Worm (Caenorhabditis elegans): ENCODE data around the gene hrg-4.
A peak's percentile ranks its signal among the peaks of the same experiment; 100 is the strongest.

Gene hrg-4

ce11 chrIV:11036222-11036621, 5.4 kb upstream of the hrg-4 start, which contains the start of gene fkb-1:
fkb-1 (plus strand) TSS chrIV:11036582.
- no peak for TF ChIP-seq him-1 (tag; optimal IDR thresholded peaks at IDR 0.05)
- TF ChIP-seq dao-5 (tag; optimal IDR thresholded peaks at IDR 0.05), result no peak
- TF ChIP-seq W03F9.2 (tag; optimal IDR thresholded peaks at IDR 0.05), result peak; percentile 71

DNA sequence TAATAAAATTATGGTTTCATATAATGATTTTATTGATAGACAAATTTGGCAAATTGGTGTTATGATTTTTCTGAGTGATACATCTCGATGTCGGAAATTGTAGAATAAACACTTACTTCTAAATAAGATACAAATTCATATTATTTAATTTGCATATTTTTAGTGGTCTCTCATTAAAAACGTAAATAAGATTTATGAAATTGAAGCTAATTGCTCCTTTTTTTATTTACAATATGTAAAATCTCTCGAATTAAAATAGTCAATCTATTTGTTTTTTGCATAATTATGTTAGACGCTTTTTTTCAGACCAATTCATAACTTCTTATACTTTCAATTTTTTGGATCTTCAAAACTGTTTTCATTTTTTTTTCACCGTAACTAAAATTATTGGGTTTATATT, 1.5 kb upstream of the hrg-4 start, which contains the start of gene hrg-6:
TSS of gene hrg-6 (plus strand) at position 301 of the 400 bp plus-strand sequence.
- TF ChIP-seq him-1 (tag; optimal IDR thresholded peaks at IDR 0.05) (no peak), dao-5 (tag; optimal IDR thresholded peaks at IDR 0.05) (no peak), W03F9.2 (tag; optimal IDR thresholded peaks at IDR 0.05) (no peak)

DNA sequence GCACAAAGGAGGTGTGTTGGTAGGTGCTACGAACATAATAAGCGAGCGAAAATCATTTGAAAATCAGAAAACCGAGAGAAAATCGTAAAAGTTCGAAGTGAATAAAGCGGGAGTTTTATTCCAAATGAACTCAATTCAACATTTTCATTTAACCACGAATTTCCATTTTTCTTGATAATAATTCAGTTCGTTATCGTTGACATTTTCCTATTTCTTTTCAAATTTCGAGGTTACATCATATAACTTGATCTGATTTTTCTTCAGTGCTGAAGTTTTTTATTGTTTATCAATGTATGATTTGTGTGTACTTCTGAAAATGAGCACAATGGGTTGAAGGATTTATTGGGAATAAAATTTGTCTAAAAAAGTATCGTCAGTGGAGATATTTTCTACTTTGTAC, 847 bp upstream of the hrg-4 start:
- TF ChIP-seq dao-5 (tag; optimal IDR thresholded peaks at IDR 0.05), result no peak
- TF ChIP-seq him-1 (tag; optimal IDR thresholded peaks at IDR 0.05), result no peak
- TF ChIP-seq W03F9.2 (tag; optimal IDR thresholded peaks at IDR 0.05), result no peak

ce11 chrIV:11030117-11030516, 676 bp downstream of the hrg-4 start:
- no peak for TF ChIP-seq him-1 (tag; optimal IDR thresholded peaks at IDR 0.05)
- TF ChIP-seq dao-5 (tag; optimal IDR thresholded peaks at IDR 0.05), result no peak
- no peak for TF ChIP-seq W03F9.2 (tag; optimal IDR thresholded peaks at IDR 0.05)

- no peak for TF ChIP-seq him-1 (tag; optimal IDR thresholded peaks at IDR 0.05)
- no peak for TF ChIP-seq W03F9.2 (tag; optimal IDR thresholded peaks at IDR 0.05)
- TF ChIP-seq dao-5 (tag; optimal IDR thresholded peaks at IDR 0.05), result no peak
Observed at ce11 chrIV:11029412-11029811, 1.4 kb downstream of the hrg-4 start, which contains the start of gene hrg-5. hrg-5 (minus strand) TSS chrIV:11029428.

DNA sequence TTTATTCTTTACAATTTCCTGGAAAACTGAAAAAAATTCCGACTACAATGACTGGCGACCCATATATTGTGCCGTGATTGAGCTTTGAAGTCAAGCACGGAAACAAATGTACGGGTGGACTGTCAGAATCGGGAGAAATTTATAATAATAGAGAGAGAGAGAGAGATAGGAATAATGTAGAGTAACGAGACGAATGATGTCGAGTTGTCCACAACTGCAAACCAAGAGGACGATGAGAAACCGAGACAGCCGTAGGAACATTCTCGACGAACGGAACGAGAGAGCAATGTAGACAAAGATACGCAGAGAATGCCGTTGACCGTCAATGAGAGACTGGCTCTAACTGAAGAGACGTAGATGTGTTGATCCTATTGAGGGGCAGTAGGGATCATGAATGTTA, 3.2 kb downstream of the hrg-4 start:
- TF ChIP-seq W03F9.2 (tag; optimal IDR thresholded peaks at IDR 0.05) (peak; percentile 68), dao-5 (tag; optimal IDR thresholded peaks at IDR 0.05) (peak; percentile 5), him-1 (tag; optimal IDR thresholded peaks at IDR 0.05) (peak; percentile 14)

DNA sequence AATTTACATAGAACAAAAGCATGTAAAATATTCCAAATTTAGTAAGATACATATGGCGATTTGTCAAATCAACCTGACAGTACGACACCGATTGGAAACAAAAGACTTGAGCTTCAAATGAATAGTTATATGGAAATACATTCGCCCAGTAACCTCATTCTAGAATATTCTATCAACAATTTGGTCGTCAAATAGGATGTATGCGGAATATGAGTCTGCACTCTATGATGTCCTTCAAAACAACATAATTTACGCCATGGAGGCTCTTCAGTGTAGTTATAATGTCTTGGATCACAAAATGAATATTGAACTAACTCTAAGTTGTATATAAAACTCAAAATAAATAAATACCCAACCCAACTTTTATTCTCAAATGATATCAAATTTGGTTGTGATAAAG, 4.1 kb downstream of the hrg-4 start:
- no peak for TF ChIP-seq W03F9.2 (tag; optimal IDR thresholded peaks at IDR 0.05)
- TF ChIP-seq him-1 (tag; optimal IDR thresholded peaks at IDR 0.05), result no peak
- no peak for TF ChIP-seq dao-5 (tag; optimal IDR thresholded peaks at IDR 0.05)

- TF ChIP-seq W03F9.2 (tag; optimal IDR thresholded peaks at IDR 0.05) (no peak), dao-5 (tag; optimal IDR thresholded peaks at IDR 0.05) (no peak), him-1 (tag; optimal IDR thresholded peaks at IDR 0.05) (no peak)
Observed at ce11 chrIV:11025941-11026340, 4.9 kb downstream of the hrg-4 start.

DNA sequence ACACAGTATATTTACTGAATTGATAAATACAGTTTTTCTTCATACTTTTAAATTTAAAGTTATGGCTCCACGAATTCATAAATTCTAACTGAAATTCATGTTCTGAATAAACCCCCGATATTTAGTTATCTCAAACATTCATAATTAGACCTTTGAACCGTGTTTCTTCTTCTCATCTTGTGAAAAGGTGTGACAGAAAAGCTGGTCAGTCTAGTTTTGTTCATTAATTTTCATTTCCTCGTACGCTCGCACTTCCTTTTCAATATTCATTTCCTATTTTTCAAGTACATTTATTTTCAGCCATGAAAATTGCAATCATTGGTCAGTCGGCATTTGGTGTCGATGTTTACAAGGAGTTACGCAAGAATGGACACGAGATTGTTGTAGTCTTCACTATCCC, 8.5 kb downstream of the hrg-4 start, which contains the start of gene alh-3:
TSS of gene alh-3 (plus strand) at position 301 of the 400 bp plus-strand sequence.
- TF ChIP-seq him-1 (tag; optimal IDR thresholded peaks at IDR 0.05), result no peak
- no peak for TF ChIP-seq dao-5 (tag; optimal IDR thresholded peaks at IDR 0.05)
- TF ChIP-seq W03F9.2 (tag; optimal IDR thresholded peaks at IDR 0.05), result no peak

ce11 chrIV:11021512-11022268, 9.1 kb downstream of the hrg-4 start, which contains the start of gene mogs-1:
mogs-1 (minus strand) TSS chrIV:11021928.
- TF ChIP-seq W03F9.2 (tag; optimal IDR thresholded peaks at IDR 0.05) (no peak), dao-5 (tag; optimal IDR thresholded peaks at IDR 0.05) (no peak), him-1 (tag; optimal IDR thresholded peaks at IDR 0.05) (no peak)

DNA sequence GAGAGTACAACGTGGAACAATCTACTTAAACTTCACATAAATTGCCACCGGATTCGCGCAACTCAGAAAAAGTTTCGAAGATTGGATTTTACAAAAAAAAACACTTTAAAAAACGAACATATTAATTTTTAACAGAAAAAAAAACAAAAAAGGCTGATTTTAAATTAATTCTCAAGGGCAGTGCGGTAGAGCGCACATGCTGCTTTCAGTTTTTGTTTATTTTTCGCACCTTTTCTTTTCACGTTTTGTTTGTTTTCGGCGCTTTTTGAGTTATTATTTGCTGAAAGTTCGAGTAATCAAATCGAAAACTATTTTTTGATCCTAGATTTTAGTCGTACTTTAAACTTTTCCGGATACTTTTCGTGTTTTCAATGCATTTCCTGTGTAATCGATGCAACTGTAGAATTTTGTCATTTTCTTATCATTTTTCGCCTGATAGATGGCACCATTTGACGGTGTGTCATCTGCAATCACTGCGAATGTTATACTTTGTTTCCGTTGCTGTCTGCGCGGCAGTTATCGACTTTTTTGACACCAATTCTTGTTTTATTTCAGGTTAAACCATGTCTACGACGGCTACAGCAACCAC, 10.7 kb downstream of the hrg-4 start, which contains the start of gene F13H10.8:
TSS of gene F13H10.8 (plus strand) at position 556 of the 589 bp plus-strand sequence.
- TF ChIP-seq W03F9.2 (tag; optimal IDR thresholded peaks at IDR 0.05) (peak; percentile 61), him-1 (tag; optimal IDR thresholded peaks at IDR 0.05) (no peak)

ce11 chrIV:11015881-11016280, 14.9 kb downstream of the hrg-4 start, which contains the start of gene F13H10.3:
F13H10.3 (minus strand) TSS chrIV:11015953.
- TF ChIP-seq dao-5 (tag; optimal IDR thresholded peaks at IDR 0.05) (no peak), him-1 (tag; optimal IDR thresholded peaks at IDR 0.05) (no peak), W03F9.2 (tag; optimal IDR thresholded peaks at IDR 0.05) (no peak)

DNA sequence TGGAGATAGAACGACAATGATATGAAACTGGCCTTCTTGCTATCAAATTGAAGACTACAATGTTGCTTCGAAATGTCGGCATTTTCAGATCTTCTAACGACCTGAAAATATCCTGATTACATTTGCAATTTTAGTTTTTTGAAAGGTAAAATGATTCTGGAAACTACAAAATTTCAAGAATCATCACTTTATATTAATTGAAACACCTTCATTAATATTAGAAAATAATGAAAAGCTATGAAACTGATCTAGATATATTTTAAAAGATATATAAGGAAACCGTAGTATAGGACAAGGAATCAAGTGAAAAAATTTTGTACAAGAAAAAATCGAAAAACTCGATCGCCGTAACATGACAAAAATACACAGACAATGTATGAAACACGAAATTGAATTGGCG, 18.9 kb downstream of the hrg-4 start, which contains the start of gene ndx-9:
TSS of gene ndx-9 (minus strand) at position 101 of the 400 bp plus-strand sequence.
- no peak for TF ChIP-seq him-1 (tag; optimal IDR thresholded peaks at IDR 0.05)
- no peak for TF ChIP-seq dao-5 (tag; optimal IDR thresholded peaks at IDR 0.05)
- TF ChIP-seq W03F9.2 (tag; optimal IDR thresholded peaks at IDR 0.05), result no peak

DNA sequence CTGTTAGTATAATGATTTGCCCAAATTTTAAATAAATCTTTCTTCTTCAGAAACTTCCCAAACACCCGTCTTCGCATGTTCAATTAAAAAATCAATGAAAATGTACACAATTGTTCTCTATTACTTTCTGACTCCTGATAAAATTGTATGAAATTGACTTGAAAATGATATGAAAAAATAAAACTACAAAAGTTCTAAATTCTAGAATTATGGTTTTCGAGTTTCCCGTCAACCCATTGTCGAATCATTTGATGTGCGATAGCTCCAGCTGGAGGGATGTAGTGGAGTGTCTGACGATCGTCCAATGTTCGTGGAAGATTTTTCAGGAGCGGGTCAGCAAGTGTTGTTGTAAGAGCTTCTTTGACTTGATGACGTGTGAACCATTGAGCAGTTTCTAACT, 20.9 kb downstream of the hrg-4 start:
- TF ChIP-seq W03F9.2 (tag; optimal IDR thresholded peaks at IDR 0.05) (no peak), dao-5 (tag; optimal IDR thresholded peaks at IDR 0.05) (no peak), him-1 (tag; optimal IDR thresholded peaks at IDR 0.05) (no peak)
